Worm (Caenorhabditis elegans) whole organism, L4/young adult: ENCODE measurements around the gene Y39B6A.37.

Source experiments
- dao-5 ChIP-seq: sonication (generic microtip); optimal IDR thresholded peaks from 2 replicates; lab custom pipeline; 2016; ENCODE audit warnings: missing genotype, missing genetic modification characterization, moderate library complexity, missing compliant biosample characterization
- him-1 ChIP-seq: sonication (generic microtip); optimal IDR thresholded peaks from 2 replicates; lab custom pipeline; 2016; ENCODE audit warnings: missing genotype, missing genetic modification reagents, missing genetic modification characterization, missing compliant biosample characterization

DNA sequence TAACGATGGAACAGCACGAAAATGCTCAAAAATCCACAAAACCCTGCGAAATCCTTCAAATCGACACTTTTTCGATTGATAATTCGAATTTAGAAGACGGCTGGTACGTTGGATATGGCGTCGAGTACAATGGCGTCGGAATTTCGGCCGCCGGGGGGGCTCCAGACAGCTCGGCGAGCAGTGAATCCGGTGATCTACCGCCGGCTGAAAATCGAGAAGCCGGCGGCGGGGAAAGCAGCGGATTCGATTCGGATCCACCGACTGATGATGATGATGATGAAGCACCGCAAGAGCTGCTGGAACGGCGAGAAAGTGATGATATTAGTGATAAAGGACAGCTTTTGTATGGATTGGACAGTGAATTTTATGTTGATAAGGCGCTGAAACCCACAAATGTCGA lies 307 bp downstream of the Y39B6A.37 start:
- TF ChIP-seq him-1 (tag; lab: Kevin White, UChicago) = no peak
- no peak for TF ChIP-seq dao-5 (tag; lab: Kevin White, UChicago)
